Worm (Caenorhabditis elegans): Measurements from ENCODE around the gene C25E10.13.

DNA sequence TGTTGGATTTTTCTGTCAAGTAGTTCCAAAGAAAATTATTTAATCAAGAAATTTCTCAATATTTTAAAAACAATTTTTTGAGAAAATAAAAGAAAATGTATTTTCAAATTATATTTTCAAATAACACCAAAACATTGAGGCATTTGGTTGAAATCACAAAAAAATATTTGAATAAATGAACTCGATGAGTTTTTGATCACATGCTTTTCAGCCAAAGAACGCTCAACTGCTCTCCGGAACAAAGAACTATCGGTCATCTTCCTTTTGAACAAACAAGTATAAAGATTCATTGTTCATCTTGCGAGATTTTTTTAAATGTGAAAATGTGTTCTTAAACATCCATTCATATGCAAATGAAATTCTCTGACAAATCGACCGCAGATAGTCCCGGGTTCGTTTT is 35.5 kb downstream of the C25E10.13 start:
- TF ChIP-seq snpc-4 (GFP tag; optimal IDR thresholded peaks at IDR 0.05) = no peak
- no peak for TF ChIP-seq snpc-4 (tag; optimal IDR thresholded peaks at IDR 0.05)
- no peak for TF ChIP-seq atf-7 (tag; optimal IDR thresholded peaks at IDR 0.05)
